Fruit fly (Drosophila melanogaster) whole organism, embryonic: ENCODE data around the gene Targ3.
A peak's percentile ranks its signal among the peaks of the same experiment; 100 is the strongest.

Source experiments
- ATbp ChIP-seq: fragments of 200-800 bp; sonication (Bioruptor generic); optimal IDR thresholded peaks from 2 replicates; lab custom pipeline; 2017; ENCODE audit warnings: missing biosample characterization, mild to moderate bottlenecking, missing genetic modification characterization, missing genetic modification reagents
- Abd-B ChIP-seq: fragments of 200-800 bp; sonication (Bioruptor generic); optimal IDR thresholded peaks from 2 replicates; lab custom pipeline; 2018; ENCODE audit warnings: missing biosample characterization, mild to moderate bottlenecking, missing genetic modification characterization, moderate library complexity
- Ada2b ChIP-seq: fragments of 200-800 bp; sonication (Bioruptor generic); IDR thresholded peaks from 2 replicates; pipeline ENCODE4 v1.3.6; 2022; ENCODE audit warnings: missing biosample characterization, missing genetic modification characterization
- Atf6 ChIP-seq: fragments of 200-800 bp; sonication (Bioruptor generic); IDR thresholded peaks from 2 replicates; pipeline ENCODE4 v1.3.6; 2022; ENCODE audit warnings: missing biosample characterization, missing genetic modification characterization
- Bgb ChIP-seq: fragments of 200-800 bp; sonication (Bioruptor generic); IDR thresholded peaks from 2 replicates; pipeline ENCODE4 v1.3.6; 2022; ENCODE audit warnings: missing biosample characterization, missing genetic modification characterization; ENCODE audit not compliant: partially characterized antibody
- CG10959 ChIP-seq: fragments of 200-800 bp; sonication (Bioruptor generic); IDR thresholded peaks from 2 replicates; pipeline ENCODE4 v1.3.6; 2022; ENCODE audit warnings: missing biosample characterization, missing genetic modification characterization
- CG12104 ChIP-seq: fragments of 200-800 bp; sonication (Bioruptor generic); optimal IDR thresholded peaks from 3 replicates; lab custom pipeline; 2016; ENCODE audit warnings: missing biosample characterization, missing genetic modification characterization
- CG12155 ChIP-seq: fragments of 200-800 bp; sonication (Bioruptor generic); optimal IDR thresholded peaks from 3 replicates; lab custom pipeline; 2016; ENCODE audit warnings: missing biosample characterization, missing genetic modification characterization
- CG12659 ChIP-seq: fragments of 200-800 bp; sonication (Bioruptor generic); optimal IDR thresholded peaks from 3 replicates; lab custom pipeline; 2017; ENCODE audit warnings: mild to moderate bottlenecking, missing biosample characterization, missing genetic modification reagents, missing genetic modification characterization
- CG12744 ChIP-seq: fragments of 200-800 bp; sonication (Bioruptor generic); optimal IDR thresholded peaks from 2 replicates; lab custom pipeline; 2016; ENCODE audit warnings: missing biosample characterization, missing genetic modification characterization
- CG13287 ChIP-seq: fragments of 200-800 bp; sonication (Bioruptor generic); IDR thresholded peaks from 2 replicates; pipeline ENCODE4 v1.3.6; 2022; ENCODE audit warnings: missing biosample characterization, missing genetic modification characterization; ENCODE audit not compliant: partially characterized antibody
- CG13894 ChIP-seq: fragments of 200-800 bp; sonication (Bioruptor generic); optimal IDR thresholded peaks from 3 replicates; lab custom pipeline; 2018; ENCODE audit warnings: missing biosample characterization, mild to moderate bottlenecking, missing genetic modification characterization, moderate library complexity
- CG16813 ChIP-seq: fragments of 200-800 bp; sonication (Bioruptor generic); IDR thresholded peaks from 3 replicates; pipeline ENCODE4 v1.3.6; 2022; ENCODE audit warnings: missing biosample characterization, missing genetic modification characterization; ENCODE audit not compliant: partially characterized antibody
- CG17186 ChIP-seq: fragments of 200-800 bp; sonication (Bioruptor generic); optimal IDR thresholded peaks from 3 replicates; lab custom pipeline; 2017; ENCODE audit warnings: missing biosample characterization, missing genetic modification reagents, missing genetic modification characterization
- CG17612 ChIP-seq: fragments of 200-800 bp; sonication (Bioruptor generic); IDR thresholded peaks from 2 replicates; pipeline ENCODE4 v1.3.6; 2022; ENCODE audit warnings: missing biosample characterization, missing genetic modification characterization
- CG2116 ChIP-seq: fragments of 200-800 bp; sonication (Bioruptor generic); optimal IDR thresholded peaks from 3 replicates; lab custom pipeline; 2018; ENCODE audit warnings: missing biosample characterization, mild to moderate bottlenecking, missing genetic modification characterization
- CG32772 ChIP-seq: fragments of 200-800 bp; sonication (Bioruptor generic); IDR thresholded peaks from 2 replicates; pipeline ENCODE4 v1.3.6; 2022; ENCODE audit warnings: missing biosample characterization, missing genetic modification characterization
- CG4424 ChIP-seq: fragments of 200-800 bp; sonication (Bioruptor generic); optimal IDR thresholded peaks from 3 replicates; lab custom pipeline; 2016; ENCODE audit warnings: missing biosample characterization, missing genetic modification characterization
- CG4707 ChIP-seq: fragments of 200-800 bp; sonication (Bioruptor generic); optimal IDR thresholded peaks from 2 replicates; lab custom pipeline; 2018; ENCODE audit warnings: missing biosample characterization, mild to moderate bottlenecking, missing genetic modification characterization, moderate library complexity
- CG4730 ChIP-seq: fragments of 200-800 bp; sonication (Bioruptor generic); IDR thresholded peaks from 2 replicates; pipeline ENCODE4 v1.3.6; 2022; ENCODE audit warnings: missing biosample characterization, missing genetic modification characterization
- CG5180 ChIP-seq: fragments of 200-800 bp; sonication (Bioruptor generic); optimal IDR thresholded peaks from 3 replicates; lab custom pipeline; 2017; ENCODE audit warnings: missing biosample characterization, missing genetic modification characterization, mild to moderate bottlenecking, moderate library complexity, missing genetic modification reagents
- CG5245 ChIP-seq: fragments of 200-800 bp; sonication (Bioruptor generic); optimal IDR thresholded peaks from 3 replicates; lab custom pipeline; 2016; ENCODE audit warnings: missing biosample characterization, missing genetic modification characterization
- D ChIP-seq, 2 experiments: fragments of 200-800 bp in 1 of 2; fragments of >200 bp in 1 of 2; sonication (Bioruptor generic) in 1 of 2; optimal IDR thresholded peaks; 2 replicates in 1 of 2; 3 replicates in 1 of 2; lab custom pipeline; 2017; ENCODE audit warnings: mild to moderate bottlenecking in 1 of 2, missing biosample characterization in 1 of 2, missing genetic modification characterization in 1 of 2, missing genetic modification reagents in 1 of 2
- D19A ChIP-seq: fragments of 200-800 bp; optimal IDR thresholded peaks from 3 replicates; lab custom pipeline; 2019; ENCODE audit warnings: missing biosample characterization, mild to moderate bottlenecking, missing genetic modification characterization, moderate library complexity
- Dll ChIP-seq: fragments of 200-800 bp; sonication (Bioruptor generic); IDR thresholded peaks from 4 replicates; pipeline ENCODE4 v1.3.6; 2022; ENCODE audit warnings: missing biosample characterization, missing genetic modification characterization; ENCODE audit not compliant: partially characterized antibody
- Dref ChIP-seq: fragments of 200-800 bp; sonication (Bioruptor generic); IDR thresholded peaks from 2 replicates; pipeline ENCODE4 v1.3.6; 2022; ENCODE audit warnings: missing biosample characterization, missing genetic modification characterization
- HLH54F ChIP-seq: fragments of 200-800 bp; sonication (Bioruptor generic); optimal IDR thresholded peaks from 3 replicates; lab custom pipeline; 2016; ENCODE audit warnings: missing biosample characterization, missing genetic modification characterization
- Hmx ChIP-seq: fragments of 200-800 bp; sonication (Bioruptor generic); optimal IDR thresholded peaks from 2 replicates; lab custom pipeline; 2016; ENCODE audit warnings: missing biosample characterization, missing genetic modification characterization
- Hsf ChIP-seq: fragments of 200-800 bp; sonication (Bioruptor generic); optimal IDR thresholded peaks from 3 replicates; lab custom pipeline; 2016; ENCODE audit warnings: missing biosample characterization, missing genetic modification characterization
- NFAT ChIP-seq: fragments of 200-800 bp; sonication (Bioruptor generic); IDR thresholded peaks from 2 replicates; pipeline ENCODE4 v1.3.6; 2022; ENCODE audit warnings: missing biosample characterization, missing genetic modification characterization
- PHDP ChIP-seq: fragments of 200-800 bp; sonication (Bioruptor generic); optimal IDR thresholded peaks from 3 replicates; lab custom pipeline; 2018; ENCODE audit warnings: missing biosample characterization, mild to moderate bottlenecking, missing genetic modification characterization, moderate library complexity
- Six4 ChIP-seq: fragments of 200-800 bp; sonication (Bioruptor generic); optimal IDR thresholded peaks from 2 replicates; lab custom pipeline; 2016; ENCODE audit warnings: missing biosample characterization, missing genetic modification characterization
- al ChIP-seq: fragments of 200-800 bp; sonication (Bioruptor generic); IDR thresholded peaks from 2 replicates; pipeline ENCODE4 v1.3.6; 2022; ENCODE audit warnings: missing biosample characterization, missing genetic modification characterization
- bigmax ChIP-seq: fragments of 200-800 bp; sonication (Bioruptor generic); optimal IDR thresholded peaks from 2 replicates; lab custom pipeline; 2018; ENCODE audit warnings: missing biosample characterization, mild to moderate bottlenecking, missing genetic modification characterization
- chinmo ChIP-seq: fragments of 200-800 bp; sonication (Bioruptor generic); IDR thresholded peaks from 4 replicates; pipeline ENCODE4 v1.3.6; 2022; ENCODE audit warnings: missing biosample characterization, missing genetic modification characterization; ENCODE audit not compliant: partially characterized antibody
- eve ChIP-seq, 2 experiments: fragments of >200 bp; optimal IDR thresholded peaks; 2 replicates each; lab custom pipeline; 2017; ENCODE audit warnings: missing biosample characterization in 2 of 2, missing genetic modification characterization in 2 of 2
- grn ChIP-seq: fragments of 200-800 bp; sonication (Bioruptor generic); optimal IDR thresholded peaks from 3 replicates; lab custom pipeline; 2017; ENCODE audit warnings: missing biosample characterization, missing genetic modification characterization
- hth ChIP-seq: fragments of >200 bp; optimal IDR thresholded peaks from 2 replicates; lab custom pipeline; 2017; ENCODE audit warnings: inconsistent platforms
- knrl ChIP-seq: fragments of 200-800 bp; sonication (Bioruptor generic); IDR thresholded peaks from 3 replicates; pipeline ENCODE4 v1.3.6; 2022; ENCODE audit warnings: missing biosample characterization, missing genetic modification characterization; ENCODE audit not compliant: partially characterized antibody
- lola ChIP-seq, 3 experiments: fragments of >200 bp in 2 of 3; fragments of 200-800 bp in 1 of 3; sonication (Bioruptor generic) in 1 of 3; optimal IDR thresholded peaks; 2 replicates each; lab custom pipeline; 2017 to 2019; ENCODE audit warnings: missing biosample characterization in 3 of 3, missing genetic modification characterization in 3 of 3, mild to moderate bottlenecking in 1 of 3, moderate library complexity in 1 of 3
- mirr ChIP-seq: fragments of 200-800 bp; sonication (Bioruptor generic); optimal IDR thresholded peaks from 3 replicates; lab custom pipeline; 2018; ENCODE audit warnings: missing biosample characterization, mild to moderate bottlenecking, missing genetic modification characterization
- nau ChIP-seq: fragments of 200-800 bp; sonication (Bioruptor generic); optimal IDR thresholded peaks from 3 replicates; lab custom pipeline; 2017; ENCODE audit warnings: missing biosample characterization, mild to moderate bottlenecking, missing genetic modification characterization, missing genetic modification reagents
- sens-2 ChIP-seq: fragments of 200-800 bp; sonication (Bioruptor generic); IDR thresholded peaks from 2 replicates; pipeline ENCODE4 v1.3.6; 2022; ENCODE audit warnings: missing biosample characterization, missing genetic modification characterization
- sima ChIP-seq: fragments of 200-800 bp; sonication (Bioruptor generic); optimal IDR thresholded peaks from 2 replicates; lab custom pipeline; 2016; ENCODE audit warnings: missing biosample characterization, missing genetic modification characterization
- stc ChIP-seq: fragments of 200-800 bp; sonication (Bioruptor generic); IDR thresholded peaks from 2 replicates; pipeline ENCODE4 v1.3.6; 2022; ENCODE audit warnings: missing biosample characterization, missing genetic modification characterization
- tin ChIP-seq: fragments of 200-800 bp; sonication (Bioruptor generic); optimal IDR thresholded peaks from 3 replicates; lab custom pipeline; 2016; ENCODE audit warnings: missing biosample characterization, missing genetic modification characterization
- wor ChIP-seq: fragments of 200-800 bp; sonication (Bioruptor generic); IDR thresholded peaks from 2 replicates; pipeline ENCODE4 v1.3.6; 2022; ENCODE audit warnings: missing biosample characterization, missing genetic modification characterization
- z ChIP-seq: fragments of 200-800 bp; sonication (Bioruptor generic); IDR thresholded peaks from 3 replicates; pipeline ENCODE4 v1.3.6; 2022; ENCODE audit warnings: missing biosample characterization, missing genetic modification characterization
- zfh1 ChIP-seq: fragments of 200-800 bp; sonication (Bioruptor generic); IDR thresholded peaks from 3 replicates; pipeline ENCODE4 v1.3.6; 2022; ENCODE audit warnings: missing biosample characterization, missing genetic modification characterization

Gene Targ3

DNA sequence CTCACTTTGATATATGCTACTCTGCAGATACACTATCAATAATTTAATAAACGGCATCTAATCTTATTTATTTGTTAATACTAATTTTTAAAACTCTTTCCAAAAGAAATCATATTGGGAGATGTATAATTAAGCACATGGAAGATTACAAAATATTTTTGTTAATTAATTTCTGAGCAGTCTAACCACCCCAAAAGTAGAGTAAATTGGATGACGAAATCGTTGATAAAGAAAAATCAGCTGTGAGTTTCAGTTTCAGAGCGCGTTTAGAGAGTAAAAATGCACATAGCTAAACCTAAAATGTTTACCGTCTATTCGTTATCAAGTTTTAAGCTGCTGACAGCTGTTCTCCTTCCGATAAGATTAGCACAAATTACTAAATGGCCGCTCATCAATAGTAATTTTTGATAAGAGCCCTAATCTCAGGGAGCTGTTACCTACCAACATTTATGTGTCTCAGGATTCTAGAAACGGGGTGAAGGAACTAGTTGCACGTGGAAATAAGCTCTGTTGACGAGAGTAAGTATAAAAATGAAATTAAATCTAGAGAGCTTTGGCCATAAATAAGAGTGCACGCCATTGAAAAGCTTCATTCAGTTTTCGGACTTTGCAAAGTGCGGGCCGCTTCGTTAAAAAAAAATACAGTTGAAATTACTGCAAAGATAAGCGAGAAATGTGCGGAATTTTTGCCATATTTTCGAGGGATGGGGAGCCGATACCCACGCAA, 23.9 kb upstream of the Targ3 start, which contains the start of the genes chb and AsnS (continued):
- TF ChIP-seq PHDP (tag; lab: Kevin White, UChicago) = peak; percentile 96
- TF ChIP-seq hth (lab: Kevin White, UChicago) = no peak
- TF ChIP-seq nau (GFP tag; lab: Kevin White, UChicago) = peak; percentile 70
- TF ChIP-seq Dll (GFP tag; lab: Robert Waterston, UW) = no peak
- TF ChIP-seq CG12744 (GFP tag; lab: Kevin White, UChicago) = peak; percentile 17
- no peak for TF ChIP-seq D (optimal IDR thresholded peaks at IDR 0.05; lab: Kevin White, UChicago)
- peak; percentile 71 for TF ChIP-seq D (GFP tag; optimal IDR thresholded peaks at IDR 0.05; lab: Kevin White, UChicago)
- TF ChIP-seq CG5245 (GFP tag; lab: Kevin White, UChicago) = peak; percentile 69
- TF ChIP-seq Hsf (GFP tag; lab: Kevin White, UChicago) = peak; percentile 85
- peak; percentile 49 for TF ChIP-seq CG2116 (GFP tag; lab: Kevin White, UChicago)
- peak; percentile 90 for TF ChIP-seq CG32772 (GFP tag; lab: Robert Waterston, UW)
- TF ChIP-seq CG17186 (GFP tag; lab: Kevin White, UChicago) = no peak
- TF ChIP-seq CG10959 (GFP tag; lab: Robert Waterston, UW) = peak; percentile 56
- peak; percentile 89 for TF ChIP-seq chinmo (GFP tag; lab: Robert Waterston, UW)
- no peak for TF ChIP-seq CG16813 (GFP tag; lab: Robert Waterston, UW)
- TF ChIP-seq Dref (GFP tag; lab: Robert Waterston, UW) = no peak
- TF ChIP-seq bigmax (GFP tag; lab: Kevin White, UChicago) = no peak
- peak; percentile 77 for TF ChIP-seq CG4707 (GFP tag; lab: Kevin White, UChicago)
- TF ChIP-seq sima (GFP tag; lab: Kevin White, UChicago) = peak; percentile 27
- peak; percentile 96 for TF ChIP-seq stc
- TF ChIP-seq Abd-B = peak; percentile 92
- peak; percentile 77 for TF ChIP-seq CG17612 (GFP tag; lab: Robert Waterston, UW)
- peak; percentile 81 for TF ChIP-seq Six4 (GFP tag; lab: Kevin White, UChicago)
- peak; percentile 82 for TF ChIP-seq CG4424 (GFP tag; lab: Kevin White, UChicago)
- peak; percentile 67 for TF ChIP-seq HLH54F (GFP tag; lab: Kevin White, UChicago)
- TF ChIP-seq mirr (GFP tag; lab: Kevin White, UChicago) = peak; percentile 90
- TF ChIP-seq CG12155 = peak; percentile 86
- peak; percentile 66 for TF ChIP-seq sens-2
- peak; percentile 15 for TF ChIP-seq CG5180 (GFP tag; lab: Kevin White, UChicago)
- TF ChIP-seq Hmx (GFP tag; lab: Kevin White, UChicago) = peak; percentile 34
- no peak for TF ChIP-seq Bgb (GFP tag; lab: Robert Waterston, UW)
- peak; percentile 95 for TF ChIP-seq Ada2b (GFP tag; lab: Robert Waterston, UW)
- peak; percentile 91 for TF ChIP-seq al (GFP tag; lab: Robert Waterston, UW)
- TF ChIP-seq ATbp (GFP tag; lab: Kevin White, UChicago) = peak; percentile 90
- TF ChIP-seq eve (GFP tag; optimal IDR thresholded peaks at IDR 0.05; lab: Kevin White, UChicago) = no peak
- peak; percentile 94 for TF ChIP-seq Atf6 (GFP tag; lab: Robert Waterston, UW)
- TF ChIP-seq knrl (GFP tag; lab: Robert Waterston, UW) = no peak
- peak; percentile 72 for TF ChIP-seq tin (GFP tag; lab: Kevin White, UChicago)
- peak; percentile 99 for TF ChIP-seq D19A (tag; lab: Kevin White, UChicago)
- peak; percentile 85 for TF ChIP-seq wor (GFP tag; lab: Robert Waterston, UW)
- TF ChIP-seq CG12659 (GFP tag; lab: Kevin White, UChicago) = peak; percentile 86
- TF ChIP-seq CG13287 (GFP tag; lab: Robert Waterston, UW) = no peak
- TF ChIP-seq lola (GFP tag; optimal IDR thresholded peaks at IDR 0.05; lab: Kevin White, UChicago) = peak in 1 of 3 experiments; percentile 63
- TF ChIP-seq z (GFP tag; lab: Robert Waterston, UW) = peak; percentile 59; the same call in 1 of the 3 replicates
- peak; percentile 6 for TF ChIP-seq grn (GFP tag; lab: Kevin White, UChicago)
- TF ChIP-seq CG13894 (tag; lab: Kevin White, UChicago) = peak; percentile 10
- peak; percentile 85 for TF ChIP-seq CG12104 (GFP tag; lab: Kevin White, UChicago)
- TF ChIP-seq zfh1 (GFP tag; lab: Robert Waterston, UW) = peak; percentile 92
- TF ChIP-seq NFAT (GFP tag; lab: Robert Waterston, UW) = peak; percentile 85
- TF ChIP-seq CG4730 (GFP tag; lab: Robert Waterston, UW) = peak; percentile 93
